Fruit fly (Drosophila melanogaster) whole organism, embryonic: ENCODE results near the gene AstA-R1.

Experiments
- Ada2b ChIP-seq: fragments of 200-800 bp; sonication (Bioruptor generic); IDR thresholded peaks from 2 replicates; pipeline ENCODE4 v1.3.6; 2022; ENCODE audit warnings: missing biosample characterization, missing genetic modification characterization
- B-H2 ChIP-seq: fragments of 200-800 bp; sonication (Bioruptor generic); optimal IDR thresholded peaks from 2 replicates; lab custom pipeline; 2018; ENCODE audit warnings: missing biosample characterization, mild to moderate bottlenecking, missing genetic modification characterization
- CG10147 ChIP-seq: fragments of 200-800 bp; sonication (Bioruptor generic); optimal IDR thresholded peaks from 2 replicates; lab custom pipeline; 2019; ENCODE audit warnings: missing biosample characterization, mild to moderate bottlenecking, missing genetic modification characterization, moderate library complexity
- CG10274 ChIP-seq: fragments of 200-800 bp; sonication (Bioruptor generic); optimal IDR thresholded peaks from 3 replicates; lab custom pipeline; 2017; ENCODE audit warnings: missing biosample characterization, mild to moderate bottlenecking, missing genetic modification characterization
- CG10979 ChIP-seq: fragments of 200-800 bp; sonication (Bioruptor generic); optimal IDR thresholded peaks from 2 replicates; lab custom pipeline; 2018; ENCODE audit warnings: missing biosample characterization, mild to moderate bottlenecking, missing genetic modification characterization, moderate library complexity
- CG14050 ChIP-seq: fragments of 200-800 bp; sonication (Bioruptor generic); IDR thresholded peaks from 3 replicates; pipeline ENCODE4 v1.3.6; 2022; ENCODE audit warnings: missing biosample characterization, missing genetic modification characterization
- CG15514 ChIP-seq: fragments of 200-800 bp; sonication (Bioruptor generic); optimal IDR thresholded peaks from 3 replicates; lab custom pipeline; 2017; ENCODE audit warnings: missing biosample characterization, missing genetic modification characterization, mild to moderate bottlenecking, moderate library complexity, missing genetic modification reagents
- CG16813 ChIP-seq: fragments of 200-800 bp; sonication (Bioruptor generic); IDR thresholded peaks from 3 replicates; pipeline ENCODE4 v1.3.6; 2022; ENCODE audit warnings: missing biosample characterization, missing genetic modification characterization; ENCODE audit not compliant: partially characterized antibody
- CG18599 ChIP-seq: fragments of 200-800 bp; sonication (Bioruptor generic); optimal IDR thresholded peaks from 3 replicates; lab custom pipeline; 2017; ENCODE audit warnings: missing biosample characterization, missing genetic modification characterization, mild to moderate bottlenecking, moderate library complexity, missing genetic modification reagents
- CG2120 ChIP-seq: fragments of 200-800 bp; sonication (Bioruptor generic); optimal IDR thresholded peaks from 3 replicates; lab custom pipeline; 2016; ENCODE audit warnings: missing biosample characterization, missing genetic modification characterization
- CG3163 ChIP-seq: fragments of 200-800 bp; sonication (Bioruptor generic); optimal IDR thresholded peaks from 3 replicates; lab custom pipeline; 2016; ENCODE audit warnings: missing biosample characterization, missing genetic modification characterization
- CG32767 ChIP-seq: fragments of 200-800 bp; sonication (Bioruptor generic); IDR thresholded peaks from 2 replicates; pipeline ENCODE4 v1.3.6; 2022; ENCODE audit warnings: missing biosample characterization, missing genetic modification characterization
- CG3726 ChIP-seq: fragments of 200-800 bp; sonication (Bioruptor generic); IDR thresholded peaks from 3 replicates; pipeline ENCODE4, ENCODE4 v1.3.6; 2022; ENCODE audit warnings: missing biosample characterization, missing genetic modification characterization
- CG43689 ChIP-seq: fragments of 200-800 bp; sonication (Bioruptor generic); IDR thresholded peaks from 2 replicates; pipeline ENCODE4 v1.3.6; 2022; ENCODE audit warnings: missing biosample characterization, missing genetic modification characterization
- CG5953 ChIP-seq: fragments of 200-800 bp; sonication (Bioruptor generic); IDR thresholded peaks from 2 replicates; pipeline ENCODE4 v1.3.6; 2022; ENCODE audit warnings: missing biosample characterization, missing genetic modification characterization
- CG6272 ChIP-seq: fragments of 200-800 bp; sonication (Bioruptor generic); IDR thresholded peaks from 2 replicates; pipeline ENCODE4 v1.3.6; 2022; ENCODE audit warnings: missing biosample characterization, missing genetic modification characterization
- CG6683 ChIP-seq: fragments of 200-800 bp; sonication (Bioruptor generic); optimal IDR thresholded peaks from 2 replicates; lab custom pipeline; 2017; ENCODE audit warnings: missing biosample characterization, mild to moderate bottlenecking, missing genetic modification characterization, missing genetic modification reagents
- CG6765 ChIP-seq: fragments of 200-800 bp; sonication (Bioruptor generic); optimal IDR thresholded peaks from 3 replicates; lab custom pipeline; 2017; ENCODE audit warnings: missing biosample characterization, mild to moderate bottlenecking, missing genetic modification characterization
- CG8388 ChIP-seq: fragments of 200-800 bp; sonication (Bioruptor generic); optimal IDR thresholded peaks from 2 replicates; lab custom pipeline; 2019; ENCODE audit warnings: missing biosample characterization, mild to moderate bottlenecking, missing genetic modification characterization, moderate library complexity
- CG8944 ChIP-seq: fragments of 200-800 bp; sonication (Bioruptor generic); optimal IDR thresholded peaks from 3 replicates; lab custom pipeline; 2016; ENCODE audit warnings: missing biosample characterization, missing genetic modification characterization
- CG9215 ChIP-seq: fragments of 200-800 bp; sonication (Bioruptor generic); IDR thresholded peaks from 2 replicates; pipeline ENCODE4 v1.3.6; 2022; ENCODE audit warnings: missing biosample characterization, missing genetic modification characterization
- Dip3 ChIP-seq: fragments of 200-800 bp; sonication (Bioruptor generic); optimal IDR thresholded peaks from 3 replicates; lab custom pipeline; 2016; ENCODE audit warnings: missing biosample characterization, missing genetic modification characterization
- HLH4C ChIP-seq: fragments of 200-800 bp; sonication (Bioruptor generic); IDR thresholded peaks from 3 replicates; pipeline ENCODE4 v1.3.6; 2022; ENCODE audit warnings: missing biosample characterization, missing genetic modification characterization; ENCODE audit not compliant: partially characterized antibody
- HLHmδ ChIP-seq: fragments of 200-800 bp; sonication (Bioruptor generic); optimal IDR thresholded peaks from 2 replicates; lab custom pipeline; 2018; ENCODE audit warnings: missing biosample characterization, mild to moderate bottlenecking, missing genetic modification characterization, moderate library complexity
- Hey ChIP-seq: fragments of 200-800 bp; sonication (Bioruptor generic); optimal IDR thresholded peaks from 3 replicates; lab custom pipeline; 2018; ENCODE audit warnings: missing biosample characterization, mild to moderate bottlenecking, missing genetic modification characterization
- Hmx ChIP-seq: fragments of 200-800 bp; sonication (Bioruptor generic); optimal IDR thresholded peaks from 2 replicates; lab custom pipeline; 2016; ENCODE audit warnings: missing biosample characterization, missing genetic modification characterization
- Kr ChIP-seq: fragments of 200-800 bp; sonication (Bioruptor generic); optimal IDR thresholded peaks from 2 replicates; lab custom pipeline; 2017; ENCODE audit warnings: missing biosample characterization, mild to moderate bottlenecking, missing genetic modification characterization
- Lpt ChIP-seq: fragments of >200 bp; optimal IDR thresholded peaks from 2 replicates; lab custom pipeline; 2018; ENCODE audit warnings: missing biosample characterization, missing genetic modification characterization
- NK7.1 ChIP-seq: fragments of 200-800 bp; sonication (Bioruptor generic); optimal IDR thresholded peaks from 3 replicates; lab custom pipeline; 2016; ENCODE audit warnings: missing biosample characterization, missing genetic modification characterization
- Oli ChIP-seq: fragments of 200-800 bp; sonication (Bioruptor generic); optimal IDR thresholded peaks from 2 replicates; lab custom pipeline; 2018; ENCODE audit warnings: missing biosample characterization, mild to moderate bottlenecking, missing genetic modification characterization, moderate library complexity
- Sin3A ChIP-seq: fragments of >200 bp; optimal IDR thresholded peaks from 2 replicates; lab custom pipeline; 2018
- Sox102F ChIP-seq: fragments of 200-800 bp; sonication (Bioruptor generic); optimal IDR thresholded peaks from 2 replicates; lab custom pipeline; 2018; ENCODE audit warnings: missing biosample characterization, mild to moderate bottlenecking, missing genetic modification characterization, moderate library complexity
- Taf1 ChIP-seq: fragments of 200-800 bp; sonication (Bioruptor generic); IDR thresholded peaks from 2 replicates; pipeline ENCODE4 v1.3.6; 2022; ENCODE audit warnings: missing biosample characterization, missing genetic modification characterization
- Tbp ChIP-seq: fragments of >200 bp; optimal IDR thresholded peaks from 2 replicates; lab custom pipeline; 2018; ENCODE audit warnings: missing biosample characterization, missing genetic modification characterization
- aop ChIP-seq: fragments of 200-800 bp; sonication (Bioruptor generic); IDR thresholded peaks from 2 replicates; pipeline ENCODE4 v1.3.6; 2022; ENCODE audit warnings: missing biosample characterization, missing genetic modification characterization
- ase ChIP-seq: fragments of 200-800 bp; sonication (Bioruptor generic); IDR thresholded peaks from 3 replicates; pipeline ENCODE4 v1.3.6; 2022; ENCODE audit warnings: missing biosample characterization, missing genetic modification characterization
- bigmax ChIP-seq: fragments of 200-800 bp; sonication (Bioruptor generic); optimal IDR thresholded peaks from 2 replicates; lab custom pipeline; 2018; ENCODE audit warnings: missing biosample characterization, mild to moderate bottlenecking, missing genetic modification characterization
- caup ChIP-seq: fragments of 200-800 bp; sonication (Bioruptor generic); optimal IDR thresholded peaks from 3 replicates; lab custom pipeline; 2017; ENCODE audit warnings: missing biosample characterization, mild to moderate bottlenecking, missing genetic modification characterization, moderate library complexity; ENCODE audit not compliant: severe bottlenecking
- cwo ChIP-seq: fragments of 200-800 bp; sonication (Bioruptor generic); optimal IDR thresholded peaks from 3 replicates; lab custom pipeline; 2017; ENCODE audit warnings: missing biosample characterization, missing genetic modification characterization, mild to moderate bottlenecking, moderate library complexity, missing genetic modification reagents
- disco-r ChIP-seq: fragments of 200-800 bp; sonication (Bioruptor generic); optimal IDR thresholded peaks from 2 replicates; lab custom pipeline; 2016; ENCODE audit warnings: missing biosample characterization, missing genetic modification characterization
- ems ChIP-seq: fragments of 200-800 bp; sonication (Bioruptor generic); optimal IDR thresholded peaks from 3 replicates; lab custom pipeline; 2016; ENCODE audit warnings: missing biosample characterization, missing genetic modification characterization
- en ChIP-seq: fragments of 200-800 bp; sonication (Bioruptor generic); optimal IDR thresholded peaks from 2 replicates; lab custom pipeline; 2016; ENCODE audit warnings: missing biosample characterization, missing genetic modification characterization
- esg ChIP-seq: fragments of 200-800 bp; sonication (Bioruptor generic); conservative IDR thresholded peaks from 2 replicates; pipeline ENCODE4 v1.3.6; 2022; ENCODE audit warnings: missing biosample characterization, missing genetic modification characterization
- fru ChIP-seq: fragments of >200 bp; optimal IDR thresholded peaks from 2 replicates; lab custom pipeline; 2017
- gro ChIP-seq: fragments of 200-800 bp; sonication (Bioruptor generic); optimal IDR thresholded peaks from 2 replicates; lab custom pipeline; 2016; ENCODE audit warnings: missing biosample characterization, missing genetic modification characterization
- gt ChIP-seq: fragments of 200-800 bp; sonication (Bioruptor generic); IDR thresholded peaks from 2 replicates; pipeline ENCODE4 v1.3.6; 2022; ENCODE audit warnings: missing biosample characterization, missing genetic modification characterization
- h ChIP-seq: fragments of >200 bp; optimal IDR thresholded peaks from 2 replicates; lab custom pipeline; 2017
- jing ChIP-seq: fragments of 200-800 bp; sonication (Bioruptor generic); optimal IDR thresholded peaks from 2 replicates; lab custom pipeline; 2018; ENCODE audit warnings: missing biosample characterization, mild to moderate bottlenecking, missing genetic modification characterization
- nom ChIP-seq: fragments of 200-800 bp; sonication (Bioruptor generic); optimal IDR thresholded peaks from 2 replicates; lab custom pipeline; 2017; ENCODE audit warnings: missing biosample characterization, missing genetic modification characterization, mild to moderate bottlenecking, moderate library complexity, missing genetic modification reagents
- otp ChIP-seq: fragments of 200-800 bp; sonication (Bioruptor generic); IDR thresholded peaks from 3 replicates; pipeline ENCODE4, ENCODE4 v1.3.6; 2022; ENCODE audit warnings: missing biosample characterization, missing genetic modification characterization
- pzg ChIP-seq: fragments of 200-800 bp; sonication (Bioruptor generic); optimal IDR thresholded peaks from 3 replicates; lab custom pipeline; 2018; ENCODE audit warnings: missing biosample characterization, mild to moderate bottlenecking, missing genetic modification characterization, moderate library complexity
- sr ChIP-seq: fragments of 200-800 bp; sonication (Bioruptor generic); IDR thresholded peaks from 3 replicates; pipeline ENCODE4 v1.3.6; 2022; ENCODE audit warnings: missing biosample characterization, missing genetic modification characterization

The AstA-R1 gene

DNA sequence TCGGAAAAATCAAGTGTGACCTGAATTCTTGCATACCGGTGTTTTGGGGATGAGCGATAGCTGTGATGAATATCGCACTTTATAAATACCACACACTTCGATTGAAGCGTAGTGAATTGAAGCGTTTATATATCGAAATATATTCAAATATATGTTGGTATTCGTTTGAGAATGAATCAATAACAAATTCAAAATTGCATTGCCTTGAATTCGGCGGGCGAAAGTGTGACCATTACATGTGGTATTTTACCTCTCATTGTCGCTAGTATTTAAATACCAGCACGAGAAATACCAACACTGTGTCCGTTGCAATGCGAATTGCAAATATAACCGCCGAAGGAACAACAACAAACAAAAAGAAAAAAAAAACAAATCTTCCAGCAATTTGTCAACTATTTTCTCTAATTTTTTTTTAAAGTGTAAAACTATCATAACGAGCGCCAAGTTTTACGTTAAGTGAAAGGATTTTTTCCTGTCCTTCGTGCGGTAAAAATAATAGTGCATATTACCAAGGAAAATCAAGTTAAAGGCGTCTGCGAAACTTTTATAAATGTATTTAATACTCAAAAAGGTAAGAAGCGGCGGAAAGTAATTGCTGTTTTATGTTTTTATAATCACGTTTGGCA is 97.2 kb downstream of the AstA-R1 start, which contains the start of the genes Parg and Mnt (continued):
- TF ChIP-seq nom (GFP tag; lab: Kevin White, UChicago): no peak
- TF ChIP-seq disco-r (GFP tag; lab: Kevin White, UChicago): no peak
- TF ChIP-seq Hmx (GFP tag; lab: Kevin White, UChicago): no peak
- peak; percentile 83 for TF ChIP-seq pzg (GFP tag; lab: Kevin White, UChicago)
- no peak for TF ChIP-seq fru (lab: Kevin White, UChicago)
- TF ChIP-seq Oli (tag; lab: Kevin White, UChicago): no peak
- TF ChIP-seq CG15514: peak; percentile 20
- no peak for TF ChIP-seq CG3163 (GFP tag; lab: Kevin White, UChicago)
- no peak for TF ChIP-seq cwo (GFP tag; lab: Kevin White, UChicago)
- no peak for TF ChIP-seq Hey (tag; lab: Kevin White, UChicago)
- no peak for TF ChIP-seq ase
- no peak for TF ChIP-seq esg (GFP tag; lab: Robert Waterston, UW)
- no peak for TF ChIP-seq gro (GFP tag; lab: Kevin White, UChicago)
- TF ChIP-seq jing: no peak
- TF ChIP-seq HLHmδ: no peak
- no peak for TF ChIP-seq CG8944 (GFP tag; lab: Kevin White, UChicago)
- TF ChIP-seq HLH4C (GFP tag; lab: Robert Waterston, UW): peak; percentile 45; the same call in 1 of the 3 replicates
- TF ChIP-seq CG6683 (GFP tag; lab: Kevin White, UChicago): no peak
- TF ChIP-seq CG18599 (GFP tag; lab: Kevin White, UChicago): no peak
- no peak for TF ChIP-seq Sox102F (GFP tag; lab: Kevin White, UChicago)
- TF ChIP-seq Tbp: no peak
- TF ChIP-seq CG8388 (GFP tag; lab: Kevin White, UChicago): no peak
- no peak for TF ChIP-seq Lpt (GFP tag; lab: Kevin White, UChicago)
- no peak for TF ChIP-seq CG14050 (GFP tag; lab: Robert Waterston, UW)
- TF ChIP-seq Sin3A: peak; percentile 84
- no peak for TF ChIP-seq gt
- TF ChIP-seq CG6272 (GFP tag; lab: Robert Waterston, UW): no peak
- no peak for TF ChIP-seq Dip3
- TF ChIP-seq bigmax (GFP tag; lab: Kevin White, UChicago): no peak
- no peak for TF ChIP-seq CG10274
- TF ChIP-seq en (GFP tag; lab: Kevin White, UChicago): no peak
- TF ChIP-seq CG5953: no peak
- no peak for TF ChIP-seq aop (GFP tag; lab: Robert Waterston, UW)
- TF ChIP-seq Taf1: no peak
- no peak for TF ChIP-seq CG32767 (GFP tag; lab: Robert Waterston, UW)
- TF ChIP-seq NK7.1 (GFP tag; lab: Kevin White, UChicago): no peak
- no peak for TF ChIP-seq Ada2b (GFP tag; lab: Robert Waterston, UW)
- TF ChIP-seq CG9215 (GFP tag; lab: Robert Waterston, UW): no peak
- TF ChIP-seq caup (GFP tag; lab: Kevin White, UChicago): no peak
- TF ChIP-seq CG10979 (tag; lab: Kevin White, UChicago): no peak
- peak; percentile 12 for TF ChIP-seq CG2120
- no peak for TF ChIP-seq CG10147 (GFP tag; lab: Kevin White, UChicago)
- TF ChIP-seq otp (GFP tag; lab: Robert Waterston, UW): no peak
- no peak for TF ChIP-seq h (lab: Kevin White, UChicago)
- TF ChIP-seq CG6765 (GFP tag; lab: Kevin White, UChicago): no peak
- no peak for TF ChIP-seq CG43689 (GFP tag; lab: Robert Waterston, UW)
- TF ChIP-seq Kr: no peak
- no peak for TF ChIP-seq ems
- TF ChIP-seq sr (GFP tag; lab: Robert Waterston, UW): no peak
- TF ChIP-seq B-H2 (GFP tag; lab: Kevin White, UChicago): no peak
- TF ChIP-seq CG16813 (GFP tag; lab: Robert Waterston, UW): peak; percentile 65
- TF ChIP-seq CG3726 (GFP tag; lab: Robert Waterston, UW): no peak
